Worm (Caenorhabditis elegans) whole organism, L4 larva: Measurements from ENCODE around the gene ttr-45.

ENCODE experiments used
- lin-13 ChIP-seq: fragments of 150-350 bp; optimal IDR thresholded peaks from 2 replicates; lab custom pipeline; 2014; ENCODE audit warnings: missing biosample characterization, missing genetic modification reagents, missing genetic modification characterization
- lin-15B ChIP-seq: fragments of 150-350 bp; sonication (generic microtip); optimal IDR thresholded peaks from 3 replicates; lab custom pipeline; 2014; ENCODE audit warnings: missing biosample characterization, missing genetic modification characterization
- lsy-2 ChIP-seq, 2 experiments: fragments of 150-350 bp in 1 of 2; sonication (generic microtip) in 1 of 2; optimal IDR thresholded peaks; 2 replicates each; lab custom pipeline; 2014 to 2017; ENCODE audit warnings: missing biosample characterization in 2 of 2, missing genetic modification characterization in 2 of 2
- mep-1 ChIP-seq: fragments of 150-350 bp; sonication (generic microtip); optimal IDR thresholded peaks from 3 replicates; lab custom pipeline; 2014; ENCODE audit warnings: missing biosample characterization, missing genetic modification characterization
- nhr-25 ChIP-seq: sonication (generic microtip); optimal IDR thresholded peaks from 2 replicates; lab custom pipeline; 2017; ENCODE audit warnings: missing genetic modification characterization, mild to moderate bottlenecking, missing compliant biosample characterization, antibody characterized with exemption, moderate library complexity, borderline replicate concordance; ENCODE audit not compliant: insufficient read depth
- unc-130 ChIP-seq: sonication (generic microtip); optimal IDR thresholded peaks from 2 replicates; lab custom pipeline; 2016; ENCODE audit warnings: missing genetic modification reagents, missing genetic modification characterization, missing compliant biosample characterization

DNA sequence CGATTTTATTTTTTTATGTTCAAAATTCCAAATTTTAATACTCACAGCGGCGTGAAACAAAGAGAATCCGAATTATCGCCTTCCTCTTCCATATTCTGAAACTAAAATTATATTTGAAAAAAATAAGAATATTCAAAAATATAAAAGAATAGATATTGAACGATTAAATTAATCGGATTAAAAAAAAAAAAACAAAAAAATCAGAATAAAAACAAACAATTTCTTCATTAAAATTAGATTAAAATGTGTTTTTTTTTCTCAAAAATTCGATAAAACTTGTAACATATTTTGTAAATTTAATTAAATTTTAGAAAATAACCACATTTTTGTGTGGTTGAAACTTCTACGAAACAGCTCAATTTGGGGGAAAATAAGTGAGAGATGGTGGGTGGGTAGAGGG lies 28.8 kb downstream of the ttr-45 start, which contains the start of gene cpsf-3:
- TF ChIP-seq nhr-25 (tag; lab: Kevin White, UChicago) (no peak), lin-13 (no peak), mep-1 (tag; lab: Kevin White, UChicago) (no peak), lsy-2 (tag; optimal IDR thresholded peaks at IDR 0.05; lab: Kevin White, UChicago) (no peak), lin-15B (no peak), unc-130 (GFP tag; lab: Kevin White, UChicago) (no peak)
